Worm (Caenorhabditis elegans) whole organism, L4 larva: ENCODE data around the gene srg-51.

Source experiments
- F10B5.3 ChIP-seq: sonication (generic microtip); optimal IDR thresholded peaks from 2 replicates; lab custom pipeline; 2016; ENCODE audit warnings: mild to moderate bottlenecking, missing genetic modification characterization, missing compliant biosample characterization
- R02D3.7 ChIP-seq: fragments of 150-350 bp; sonication (generic microtip); optimal IDR thresholded peaks from 3 replicates; lab custom pipeline; 2014; ENCODE audit warnings: missing biosample characterization, missing genetic modification characterization
- T20F7.1 ChIP-seq: fragments of 200-800 bp; sonication (Bioruptor generic); optimal IDR thresholded peaks from 2 replicates; lab custom pipeline; 2018; ENCODE audit warnings: mild to moderate bottlenecking, missing genetic modification characterization, missing compliant biosample characterization
- aha-1 ChIP-seq: fragments of 150-350 bp; peaks from one replicate; lab custom pipeline; 2014; ENCODE audit warnings: missing biosample characterization, missing genetic modification characterization
- attf-4 ChIP-seq: sonication (generic microtip); optimal IDR thresholded peaks from 3 replicates; lab custom pipeline; 2017; ENCODE audit warnings: missing biosample characterization, missing genetic modification characterization
- ceh-20 ChIP-seq: fragments of 200-800 bp; sonication (Bioruptor generic); IDR thresholded peaks from 2 replicates; pipeline ENCODE4 v1.3.6; 2022; ENCODE audit warnings: missing genetic modification reagents, missing genetic modification characterization, missing compliant biosample characterization
- ceh-28 ChIP-seq: fragments of 150-350 bp; optimal IDR thresholded peaks from 2 replicates; lab custom pipeline; 2014; ENCODE audit warnings: missing biosample characterization, missing genetic modification reagents, missing genetic modification characterization
- ceh-82 ChIP-seq: sonication (generic microtip); optimal IDR thresholded peaks from 2 replicates; lab custom pipeline; 2017; ENCODE audit warnings: missing biosample characterization, missing genetic modification characterization
- cey-2 ChIP-seq: sonication (generic microtip); optimal IDR thresholded peaks from 3 replicates; lab custom pipeline; 2017; ENCODE audit warnings: missing genetic modification characterization, mild to moderate bottlenecking, missing compliant biosample characterization, antibody characterized with exemption, borderline replicate concordance; ENCODE audit not compliant: insufficient read depth
- daf-12 ChIP-seq: fragments of 150-350 bp; optimal IDR thresholded peaks from 2 replicates; lab custom pipeline; 2014; ENCODE audit warnings: missing biosample characterization, missing genetic modification reagents, missing genetic modification characterization
- dmd-6 ChIP-seq: fragments of 200-800 bp; sonication (Bioruptor generic); IDR thresholded peaks from 2 replicates; pipeline ENCODE4 v1.3.6; 2022; ENCODE audit warnings: missing genetic modification reagents, missing genetic modification characterization, missing compliant biosample characterization
- dpl-1 ChIP-seq: fragments of 150-350 bp; optimal IDR thresholded peaks from 2 replicates; lab custom pipeline; 2014; ENCODE audit warnings: missing biosample characterization, missing genetic modification reagents, missing genetic modification characterization
- egl-27 ChIP-seq: sonication (generic microtip); optimal IDR thresholded peaks from 3 replicates; lab custom pipeline; 2017; ENCODE audit warnings: missing biosample characterization, missing genetic modification reagents, missing genetic modification characterization
- egl-43 ChIP-seq: fragments of 200-800 bp; sonication (Bioruptor generic); IDR thresholded peaks from 2 replicates; pipeline ENCODE4 v1.3.6; 2022; ENCODE audit warnings: missing genetic modification reagents, missing genetic modification characterization, missing compliant biosample characterization
- hmg-1.1 ChIP-seq: fragments of 200-800 bp; sonication (Bioruptor generic); IDR thresholded peaks from 2 replicates; pipeline ENCODE4 v1.3.6; 2022; ENCODE audit warnings: missing genetic modification reagents, missing genetic modification characterization, missing compliant biosample characterization
- jun-1 ChIP-seq: fragments of 150-350 bp; optimal IDR thresholded peaks from 2 replicates; lab custom pipeline; 2014; ENCODE audit warnings: missing biosample characterization, missing genetic modification reagents, missing genetic modification characterization
- madf-9 ChIP-seq: fragments of 200-800 bp; sonication (Bioruptor generic); conservative IDR thresholded peaks from 2 replicates; pipeline ENCODE4 v1.3.6; 2022; ENCODE audit warnings: missing genetic modification reagents, missing genetic modification characterization, missing compliant biosample characterization
- mdt-29 ChIP-seq: fragments of 200-800 bp; sonication (Bioruptor generic); IDR thresholded peaks from 2 replicates; pipeline ENCODE4 v1.3.6; 2022; ENCODE audit warnings: missing genetic modification reagents, missing genetic modification characterization, missing compliant biosample characterization
- mep-1 ChIP-seq: fragments of 150-350 bp; sonication (generic microtip); optimal IDR thresholded peaks from 3 replicates; lab custom pipeline; 2014; ENCODE audit warnings: missing biosample characterization, missing genetic modification characterization
- mxl-2 ChIP-seq: fragments of 200-800 bp; sonication (Bioruptor generic); conservative IDR thresholded peaks from 2 replicates; pipeline ENCODE4 v1.3.6; 2022; ENCODE audit warnings: missing genetic modification reagents, missing genetic modification characterization, missing compliant biosample characterization
- mxl-3 ChIP-seq: fragments of 200-800 bp; sonication (Bioruptor generic); optimal IDR thresholded peaks from 2 replicates; lab custom pipeline; 2018; ENCODE audit warnings: mild to moderate bottlenecking, missing genetic modification characterization, missing compliant biosample characterization
- nhr-102 ChIP-seq: sonication (generic microtip); optimal IDR thresholded peaks from 2 replicates; lab custom pipeline; 2016; ENCODE audit warnings: mild to moderate bottlenecking, missing genetic modification characterization, moderate library complexity, missing compliant biosample characterization
- nhr-11 ChIP-seq: fragments of 150-350 bp; optimal IDR thresholded peaks from 2 replicates; lab custom pipeline; 2014; ENCODE audit warnings: missing biosample characterization, missing genetic modification characterization
- nhr-111 ChIP-seq: fragments of 200-800 bp; sonication (Bioruptor generic); optimal IDR thresholded peaks from 2 replicates; lab custom pipeline; 2018; ENCODE audit warnings: mild to moderate bottlenecking, missing genetic modification characterization, missing compliant biosample characterization
- nhr-237 ChIP-seq: sonication (generic microtip); optimal IDR thresholded peaks from 2 replicates; lab custom pipeline; 2017; ENCODE audit warnings: missing biosample characterization, missing genetic modification characterization
- nhr-28 ChIP-seq: fragments of 150-350 bp; optimal IDR thresholded peaks from 2 replicates; lab custom pipeline; 2014; ENCODE audit warnings: missing biosample characterization, missing genetic modification characterization
- nhr-42 ChIP-seq: fragments of 200-800 bp; sonication (Bioruptor generic); IDR thresholded peaks from 2 replicates; pipeline ENCODE4 v1.3.6; 2022; ENCODE audit warnings: missing genetic modification characterization, missing compliant biosample characterization
- nhr-6 ChIP-seq: fragments of 150-350 bp; optimal IDR thresholded peaks from 2 replicates; lab custom pipeline; 2014; ENCODE audit warnings: missing biosample characterization, missing genetic modification characterization
- set-16 ChIP-seq: fragments of 200-800 bp; sonication (Bioruptor generic); IDR thresholded peaks from 2 replicates; pipeline ENCODE4 v1.3.6; 2022; ENCODE audit warnings: missing genetic modification reagents, missing genetic modification characterization, missing compliant biosample characterization
- skn-1 ChIP-seq: fragments of 150-350 bp; optimal IDR thresholded peaks from 2 replicates; lab custom pipeline; 2014; ENCODE audit warnings: missing biosample characterization, missing genetic modification characterization
- snpc-1.2 ChIP-seq: fragments of 200-800 bp; sonication (Bioruptor generic); IDR thresholded peaks from 2 replicates; pipeline ENCODE4 v1.3.6; 2022; ENCODE audit warnings: missing genetic modification reagents, missing genetic modification characterization, missing compliant biosample characterization
- snpc-4 ChIP-seq: fragments of 150-350 bp; optimal IDR thresholded peaks from 2 replicates; lab custom pipeline; 2014; ENCODE audit warnings: missing biosample characterization, missing genetic modification characterization
- unc-130 ChIP-seq: sonication (generic microtip); optimal IDR thresholded peaks from 2 replicates; lab custom pipeline; 2016; ENCODE audit warnings: missing genetic modification reagents, missing genetic modification characterization, missing compliant biosample characterization
- unc-39 ChIP-seq: sonication (generic microtip); optimal IDR thresholded peaks from 2 replicates; lab custom pipeline; 2017; ENCODE audit warnings: missing biosample characterization, missing genetic modification characterization
- unc-62 ChIP-seq, 3 experiments: fragments of 150-350 bp in 1 of 3; sonication (generic microtip); optimal IDR thresholded peaks in 2 of 3; peaks in 1 of 3; 1 replicate in 1 of 3; 2 replicates in 2 of 3; lab custom pipeline; 2014 to 2017; ENCODE audit warnings: missing biosample characterization in 3 of 3, missing genetic modification characterization in 3 of 3, missing genetic modification reagents in 3 of 3, missing genotype in 1 of 3
- zag-1 ChIP-seq: fragments of 150-350 bp; optimal IDR thresholded peaks from 2 replicates; lab custom pipeline; 2014; ENCODE audit warnings: missing biosample characterization, missing genetic modification characterization
- ztf-7 ChIP-seq: fragments of 150-350 bp; optimal IDR thresholded peaks from 2 replicates; lab custom pipeline; 2014; ENCODE audit warnings: missing biosample characterization, missing genetic modification characterization

The srg-51 gene

ce11 chrIV:15127731-15128130 lies 13.0 kb downstream of the srg-51 start, which contains the start of gene M199.9:
TSS of gene M199.9 (minus strand) at chrIV:15127831.
- TF ChIP-seq nhr-237 (tag; lab: Kevin White, UChicago) (no peak), daf-12 (tag; lab: Kevin White, UChicago) (no peak), T20F7.1 (GFP tag; lab: Kevin White, UChicago) (no peak), snpc-4 (tag; lab: Kevin White, UChicago) (no peak), aha-1 (tag; lab: Kevin White, UChicago) (no peak), F10B5.3 (tag; lab: Kevin White, UChicago) (no peak), skn-1 (no peak), jun-1 (tag; lab: Kevin White, UChicago) (no peak), ceh-28 (tag; lab: Kevin White, UChicago) (no peak), snpc-1.2 (GFP tag; lab: Robert Waterston, UW) (no peak), ztf-7 (tag; lab: Kevin White, UChicago) (no peak), madf-9 (GFP tag; lab: Robert Waterston, UW) (no peak), nhr-102 (tag; lab: Kevin White, UChicago) (no peak), zag-1 (tag; lab: Kevin White, UChicago) (no peak), unc-130 (GFP tag; lab: Kevin White, UChicago) (no peak)

- TF ChIP-seq unc-62 (GFP tag; optimal IDR thresholded peaks at IDR 0.05 in 1 of 2; lab: Kevin White, UChicago) (peak in 1 of 2 experiments; percentile 46), unc-62 (tag; optimal IDR thresholded peaks at IDR 0.05; lab: Kevin White, UChicago) (no peak), hmg-1.1 (GFP tag; lab: Robert Waterston, UW) (no peak)
These were observed 14.7 kb downstream of the srg-51 start, which contains the start of gene clec-190 for ce11 chrIV:15126021-15126420. TSS of gene clec-190 (minus strand) at chrIV:15126121.

- TF ChIP-seq nhr-111 (GFP tag; lab: Kevin White, UChicago) (no peak), nhr-28 (no peak), egl-43 (GFP tag; lab: Robert Waterston, UW) (no peak), mep-1 (no peak), dpl-1 (GFP tag; lab: Kevin White, UChicago) (no peak), cey-2 (no peak), T20F7.1 (GFP tag; lab: Kevin White, UChicago) (no peak), unc-39 (tag; lab: Kevin White, UChicago) (no peak), egl-27 (tag; lab: Kevin White, UChicago) (no peak), R02D3.7 (tag; lab: Kevin White, UChicago) (no peak), attf-4 (tag; lab: Kevin White, UChicago) (no peak), dmd-6 (GFP tag; lab: Robert Waterston, UW) (no peak)
These were observed 17.9 kb downstream of the srg-51 start, which contains the start of gene M199.7 for ce11 chrIV:15122882-15123281. TSS of gene M199.7 (plus strand) at chrIV:15123182.

- no peak for TF ChIP-seq ceh-82
- no peak for TF ChIP-seq mxl-3
- TF ChIP-seq set-16 (GFP tag; lab: Robert Waterston, UW): 0 out of 2 replicates have a peak, but pooled peaks have one; percentile 19
- TF ChIP-seq nhr-6 (tag; lab: Kevin White, UChicago): no peak
- TF ChIP-seq nhr-11 (tag; lab: Kevin White, UChicago): no peak
- peak; percentile 80 for TF ChIP-seq snpc-1.2 (GFP tag; lab: Robert Waterston, UW)
- TF ChIP-seq, all 104 proteins: peak for 2
These were observed 20.0 kb downstream of the srg-51 start, which contains the start of gene clec-189 for ce11 chrIV:15120746-15121145. TSS of gene clec-189 (plus strand) at chrIV:15120837.

- TF ChIP-seq unc-130 (GFP tag; lab: Kevin White, UChicago): no peak
- no peak for TF ChIP-seq mxl-2 (GFP tag; lab: Robert Waterston, UW)
- no peak for TF ChIP-seq ceh-20 (GFP tag; lab: Robert Waterston, UW)
- TF ChIP-seq snpc-1.2 (GFP tag; lab: Robert Waterston, UW): peak; percentile 94
- TF ChIP-seq nhr-42 (GFP tag; lab: Robert Waterston, UW): no peak
- no peak for TF ChIP-seq madf-9 (GFP tag; lab: Robert Waterston, UW)
- TF ChIP-seq mdt-29 (GFP tag; lab: Robert Waterston, UW): 0 out of 2 replicates have a peak, but pooled peaks have one; percentile 43
- peak; percentile 62; the same call in 1 of the 2 replicates for TF ChIP-seq set-16 (GFP tag; lab: Robert Waterston, UW)
These were observed 21.5 kb downstream of the srg-51 start for ce11 chrIV:15119268-15119667.
